Fruit fly (Drosophila melanogaster) whole organism, embryonic: Measurements from ENCODE around the gene CG13989.
A peak's percentile ranks its signal among the peaks of the same experiment; 100 is the strongest.

Experiments
- Asciz ChIP-seq: fragments of 200-800 bp; sonication (Bioruptor generic); optimal IDR thresholded peaks from 2 replicates; lab custom pipeline; 2017; ENCODE audit warnings: missing biosample characterization, mild to moderate bottlenecking, missing genetic modification characterization, missing genetic modification reagents
- Atf3 ChIP-seq: fragments of 200-800 bp; sonication (Bioruptor generic); optimal IDR thresholded peaks from 3 replicates; lab custom pipeline; 2016; ENCODE audit warnings: missing biosample characterization, missing genetic modification characterization
- Blimp-1 ChIP-seq: fragments of 200-800 bp; sonication (Bioruptor generic); optimal IDR thresholded peaks from 3 replicates; lab custom pipeline; 2018; ENCODE audit warnings: missing biosample characterization, missing genetic modification characterization, mild to moderate bottlenecking, moderate library complexity, missing genetic modification reagents
- CG10321 ChIP-seq: fragments of 200-800 bp; sonication (Bioruptor generic); IDR thresholded peaks from 2 replicates; pipeline ENCODE4 v1.3.6; 2022; ENCODE audit warnings: missing biosample characterization, missing genetic modification characterization
- CG10366 ChIP-seq: fragments of 200-800 bp; sonication (Bioruptor generic); IDR thresholded peaks from 2 replicates; pipeline ENCODE4 v1.3.6; 2022; ENCODE audit warnings: missing biosample characterization, missing genetic modification characterization
- CG11696 ChIP-seq: fragments of 200-800 bp; sonication (Bioruptor generic); IDR thresholded peaks from 2 replicates; pipeline ENCODE4 v1.3.6; 2022; ENCODE audit warnings: missing biosample characterization, missing genetic modification characterization
- CG15479 ChIP-seq: fragments of 200-800 bp; sonication (Bioruptor generic); optimal IDR thresholded peaks from 3 replicates; lab custom pipeline; 2019; ENCODE audit warnings: missing biosample characterization, mild to moderate bottlenecking, missing genetic modification characterization, moderate library complexity
- CG17328 ChIP-seq: fragments of 200-800 bp; sonication (Bioruptor generic); IDR thresholded peaks from 2 replicates; pipeline ENCODE4 v1.3.6; 2022; ENCODE audit warnings: missing biosample characterization, missing genetic modification characterization
- CG17829 ChIP-seq: fragments of 200-800 bp; optimal IDR thresholded peaks from 2 replicates; lab custom pipeline; 2019; ENCODE audit warnings: missing biosample characterization, mild to moderate bottlenecking, missing genetic modification characterization, moderate library complexity
- CG2129 ChIP-seq: fragments of 200-800 bp; sonication (Bioruptor generic); IDR thresholded peaks from 2 replicates; pipeline ENCODE4 v1.3.6; 2022; ENCODE audit warnings: missing biosample characterization, missing genetic modification characterization; ENCODE audit not compliant: partially characterized antibody
- CG2199 ChIP-seq: fragments of 200-800 bp; sonication (Bioruptor generic); IDR thresholded peaks from 3 replicates; pipeline ENCODE4 v1.3.6; 2022; ENCODE audit warnings: missing biosample characterization, missing genetic modification characterization
- CG2889 ChIP-seq: fragments of 200-800 bp; sonication (Bioruptor generic); IDR thresholded peaks from 3 replicates; pipeline ENCODE4 v1.3.6; 2022; ENCODE audit warnings: missing biosample characterization, missing genetic modification characterization
- CG30403 ChIP-seq: fragments of 200-800 bp; sonication (Bioruptor generic); optimal IDR thresholded peaks from 3 replicates; lab custom pipeline; 2016; ENCODE audit warnings: missing biosample characterization, missing genetic modification characterization
- CG31365 ChIP-seq: fragments of 200-800 bp; sonication (Bioruptor generic); optimal IDR thresholded peaks from 2 replicates; lab custom pipeline; 2018; ENCODE audit warnings: missing biosample characterization, mild to moderate bottlenecking, missing genetic modification characterization
- CG32767 ChIP-seq: fragments of 200-800 bp; sonication (Bioruptor generic); IDR thresholded peaks from 2 replicates; pipeline ENCODE4 v1.3.6; 2022; ENCODE audit warnings: missing biosample characterization, missing genetic modification characterization
- CG33213 ChIP-seq: fragments of 200-800 bp; sonication (Bioruptor generic); optimal IDR thresholded peaks from 3 replicates; lab custom pipeline; 2016; ENCODE audit warnings: missing biosample characterization, missing genetic modification characterization
- CG3726 ChIP-seq: fragments of 200-800 bp; sonication (Bioruptor generic); IDR thresholded peaks from 3 replicates; pipeline ENCODE4, ENCODE4 v1.3.6; 2022; ENCODE audit warnings: missing biosample characterization, missing genetic modification characterization
- CG43689 ChIP-seq: fragments of 200-800 bp; sonication (Bioruptor generic); IDR thresholded peaks from 2 replicates; pipeline ENCODE4 v1.3.6; 2022; ENCODE audit warnings: missing biosample characterization, missing genetic modification characterization
- CG6765 ChIP-seq: fragments of 200-800 bp; sonication (Bioruptor generic); optimal IDR thresholded peaks from 3 replicates; lab custom pipeline; 2017; ENCODE audit warnings: missing biosample characterization, mild to moderate bottlenecking, missing genetic modification characterization
- CG7963 ChIP-seq: fragments of 200-800 bp; sonication (Bioruptor generic); IDR thresholded peaks from 3 replicates; pipeline ENCODE4 v1.3.6; 2022; ENCODE audit warnings: missing biosample characterization, missing genetic modification characterization; ENCODE audit not compliant: partially characterized antibody
- CG7987 ChIP-seq: fragments of 200-800 bp; sonication (Bioruptor generic); optimal IDR thresholded peaks from 2 replicates; lab custom pipeline; 2018; ENCODE audit warnings: missing biosample characterization, mild to moderate bottlenecking, missing genetic modification characterization, moderate library complexity
- CG9797 ChIP-seq: fragments of 200-800 bp; sonication (Bioruptor generic); optimal IDR thresholded peaks from 3 replicates; lab custom pipeline; 2018; ENCODE audit warnings: missing biosample characterization, mild to moderate bottlenecking, missing genetic modification characterization
- H15 ChIP-seq: fragments of 200-800 bp; sonication (Bioruptor generic); IDR thresholded peaks from 3 replicates; pipeline ENCODE4 v1.3.6; 2022; ENCODE audit warnings: missing biosample characterization, missing genetic modification characterization
- Hr51 ChIP-seq, 2 experiments: fragments of 200-800 bp; sonication (Bioruptor generic); optimal IDR thresholded peaks; 2 replicates in 1 of 2; 3 replicates in 1 of 2; lab custom pipeline; 2016 to 2018; ENCODE audit warnings: missing biosample characterization in 2 of 2, missing genetic modification characterization in 2 of 2, mild to moderate bottlenecking in 1 of 2, moderate library complexity in 1 of 2
- NC2α ChIP-seq: fragments of 200-800 bp; sonication (Bioruptor generic); optimal IDR thresholded peaks from 2 replicates; lab custom pipeline; 2016; ENCODE audit warnings: missing biosample characterization, missing genetic modification characterization
- PHDP ChIP-seq: fragments of 200-800 bp; sonication (Bioruptor generic); optimal IDR thresholded peaks from 3 replicates; lab custom pipeline; 2018; ENCODE audit warnings: missing biosample characterization, mild to moderate bottlenecking, missing genetic modification characterization, moderate library complexity
- Poxn ChIP-seq: fragments of 200-800 bp; sonication (Bioruptor generic); IDR thresholded peaks from 2 replicates; pipeline ENCODE4 v1.3.6; 2022; ENCODE audit warnings: missing biosample characterization, missing genetic modification characterization
- Ravus ChIP-seq: fragments of 200-800 bp; sonication (Bioruptor generic); IDR thresholded peaks from 2 replicates; pipeline ENCODE4 v1.3.6; 2022; ENCODE audit warnings: missing biosample characterization, missing genetic modification characterization
- Vsx1 ChIP-seq: fragments of 200-800 bp; sonication (Bioruptor generic); optimal IDR thresholded peaks from 2 replicates; lab custom pipeline; 2017; ENCODE audit warnings: missing biosample characterization, mild to moderate bottlenecking, missing genetic modification characterization, missing genetic modification reagents
- ab ChIP-seq: fragments of 200-800 bp; sonication (Bioruptor generic); optimal IDR thresholded peaks from 2 replicates; lab custom pipeline; 2016; ENCODE audit warnings: missing biosample characterization, missing genetic modification characterization
- ci ChIP-seq: fragments of 200-800 bp; sonication (Bioruptor generic); IDR thresholded peaks from 3 replicates; pipeline ENCODE4 v1.3.6; 2022; ENCODE audit warnings: missing biosample characterization, missing genetic modification characterization
- corto ChIP-seq: fragments of 200-800 bp; sonication (Bioruptor generic); optimal IDR thresholded peaks from 2 replicates; lab custom pipeline; 2016; ENCODE audit warnings: missing biosample characterization, mild to moderate bottlenecking, missing genetic modification characterization, moderate library complexity
- dan ChIP-seq: fragments of 200-800 bp; sonication (Bioruptor generic); IDR thresholded peaks from 2 replicates; pipeline ENCODE4 v1.3.6; 2022; ENCODE audit warnings: missing biosample characterization, missing genetic modification characterization
- dmrt99B ChIP-seq: fragments of 200-800 bp; sonication (Bioruptor generic); optimal IDR thresholded peaks from 2 replicates; lab custom pipeline; 2018; ENCODE audit warnings: missing biosample characterization, mild to moderate bottlenecking, missing genetic modification characterization, moderate library complexity
- emc ChIP-seq: fragments of 200-800 bp; sonication (Bioruptor generic); optimal IDR thresholded peaks from 2 replicates; lab custom pipeline; 2016; ENCODE audit warnings: missing biosample characterization, missing genetic modification characterization
- ewg ChIP-seq: fragments of 200-800 bp; sonication (Bioruptor generic); optimal IDR thresholded peaks from 3 replicates; lab custom pipeline; 2017; ENCODE audit warnings: mild to moderate bottlenecking, missing biosample characterization, missing genetic modification reagents, missing genetic modification characterization
- eyg ChIP-seq: fragments of 200-800 bp; sonication (Bioruptor generic); optimal IDR thresholded peaks from 3 replicates; lab custom pipeline; 2016; ENCODE audit warnings: missing biosample characterization, missing genetic modification characterization
- gsb ChIP-seq: fragments of 200-800 bp; sonication (Bioruptor generic); IDR thresholded peaks from 2 replicates; pipeline ENCODE4 v1.3.6; 2022; ENCODE audit warnings: missing biosample characterization, missing genetic modification characterization
- her ChIP-seq: fragments of 200-800 bp; sonication (Bioruptor generic); optimal IDR thresholded peaks from 2 replicates; lab custom pipeline; 2016; ENCODE audit warnings: missing biosample characterization, missing genetic modification characterization
- hkb ChIP-seq, 2 experiments: fragments of 200-800 bp in 1 of 2; fragments of >200 bp in 1 of 2; sonication (Bioruptor generic) in 1 of 2; IDR thresholded peaks in 1 of 2; optimal IDR thresholded peaks in 1 of 2; 2 replicates each; pipeline versions ENCODE4 v1.3.6 to Lab custom; 2017 to 2022; ENCODE audit warnings: missing biosample characterization in 1 of 2, missing genetic modification characterization in 1 of 2
- knrl ChIP-seq: fragments of 200-800 bp; sonication (Bioruptor generic); IDR thresholded peaks from 3 replicates; pipeline ENCODE4 v1.3.6; 2022; ENCODE audit warnings: missing biosample characterization, missing genetic modification characterization; ENCODE audit not compliant: partially characterized antibody
- luna ChIP-seq: fragments of 200-800 bp; sonication (Bioruptor generic); optimal IDR thresholded peaks from 2 replicates; lab custom pipeline; 2016; ENCODE audit warnings: missing biosample characterization, missing genetic modification characterization
- p53 ChIP-seq: fragments of 200-800 bp; sonication (Bioruptor generic); optimal IDR thresholded peaks from 2 replicates; lab custom pipeline; 2016; ENCODE audit warnings: missing biosample characterization, missing genetic modification characterization
- pfk ChIP-seq: fragments of 200-800 bp; sonication (Bioruptor generic); optimal IDR thresholded peaks from 2 replicates; lab custom pipeline; 2018; ENCODE audit warnings: missing biosample characterization, mild to moderate bottlenecking, missing genetic modification characterization, moderate library complexity
- ro ChIP-seq: fragments of 200-800 bp; sonication (Bioruptor generic); IDR thresholded peaks from 2 replicates; pipeline ENCODE4 v1.3.6; 2022; ENCODE audit warnings: missing biosample characterization, missing genetic modification characterization
- sens ChIP-seq: fragments of 200-800 bp; sonication (Bioruptor generic); peaks from one replicate; lab custom pipeline; 2016; ENCODE audit warnings: missing biosample characterization, missing genetic modification characterization
- tna ChIP-seq: fragments of 200-800 bp; sonication (Bioruptor generic); IDR thresholded peaks from 2 replicates; pipeline ENCODE4 v1.3.6; 2022; ENCODE audit warnings: missing biosample characterization, missing genetic modification characterization; ENCODE audit not compliant: partially characterized antibody
- wor ChIP-seq: fragments of 200-800 bp; sonication (Bioruptor generic); IDR thresholded peaks from 2 replicates; pipeline ENCODE4 v1.3.6; 2022; ENCODE audit warnings: missing biosample characterization, missing genetic modification characterization

The CG13989 gene

dm6 chr2L:6178740-6179633, 18.8 kb downstream of the CG13989 start, which contains the start of gene smal (continued):
- TF ChIP-seq CG33213 (GFP tag; lab: Kevin White, UChicago): peak; percentile 31
- TF ChIP-seq Hr51 (GFP tag; optimal IDR thresholded peaks at IDR 0.05; lab: Kevin White, UChicago): peak in 1 of 2 experiments; percentile 34
- no peak for TF ChIP-seq corto (GFP tag; lab: Kevin White, UChicago)
- no peak for TF ChIP-seq CG30403 (GFP tag; lab: Kevin White, UChicago)
- no peak for TF ChIP-seq Ravus (GFP tag; lab: Robert Waterston, UW)
- no peak for TF ChIP-seq p53 (GFP tag; lab: Kevin White, UChicago)
- TF ChIP-seq CG15479 (GFP tag; lab: Kevin White, UChicago): peak; percentile 91
- TF ChIP-seq gsb: no peak
- TF ChIP-seq ro (GFP tag; lab: Robert Waterston, UW): no peak
- no peak for TF ChIP-seq CG43689 (GFP tag; lab: Robert Waterston, UW)
- no peak for TF ChIP-seq ab (GFP tag; lab: Kevin White, UChicago)
- TF ChIP-seq CG11696 (GFP tag; lab: Robert Waterston, UW): 0 out of 2 replicates have a peak, but pooled peaks have one; percentile 30
- TF ChIP-seq CG2889 (GFP tag; lab: Robert Waterston, UW): no peak
- TF ChIP-seq dan (GFP tag; lab: Robert Waterston, UW): no peak
- no peak for TF ChIP-seq pfk (GFP tag; lab: Kevin White, UChicago)
- no peak for TF ChIP-seq CG32767
- no peak for TF ChIP-seq wor
- TF ChIP-seq Asciz: no peak
- no peak for TF ChIP-seq CG10321 (GFP tag; lab: Robert Waterston, UW)
- TF ChIP-seq CG31365 (tag; lab: Kevin White, UChicago): no peak
- no peak for TF ChIP-seq luna (GFP tag; lab: Kevin White, UChicago)
- no peak for TF ChIP-seq Poxn (GFP tag; lab: Robert Waterston, UW)
- no peak for TF ChIP-seq hkb (optimal IDR thresholded peaks at IDR 0.05; lab: Kevin White, UChicago)
- peak; percentile 48 for TF ChIP-seq hkb (GFP tag; IDR thresholded peaks at IDR 0.05; lab: Robert Waterston, UW)
- TF ChIP-seq her: peak; percentile 20
- peak; percentile 9 for TF ChIP-seq dmrt99B (tag; lab: Kevin White, UChicago)
- TF ChIP-seq Atf3 (GFP tag; lab: Kevin White, UChicago): no peak
- no peak for TF ChIP-seq NC2α (GFP tag; lab: Kevin White, UChicago)
- no peak for TF ChIP-seq CG10366 (GFP tag; lab: Robert Waterston, UW)
- peak; percentile 5 for TF ChIP-seq CG6765 (GFP tag; lab: Kevin White, UChicago)
- TF ChIP-seq emc (GFP tag; lab: Kevin White, UChicago): no peak
- TF ChIP-seq CG2199 (GFP tag; lab: Robert Waterston, UW): peak; percentile 90
- peak; percentile 56 for TF ChIP-seq CG7963 (GFP tag; lab: Robert Waterston, UW)
- TF ChIP-seq Vsx1 (GFP tag; lab: Kevin White, UChicago): no peak
- TF ChIP-seq CG7987: peak; percentile 35
- TF ChIP-seq Blimp-1 (GFP tag; lab: Kevin White, UChicago): no peak
- TF ChIP-seq PHDP (tag; lab: Kevin White, UChicago): peak; percentile 2
- peak; percentile 86 for TF ChIP-seq sens (GFP tag; lab: Kevin White, UChicago)
- no peak for TF ChIP-seq CG9797 (GFP tag; lab: Kevin White, UChicago)
- TF ChIP-seq CG3726: no peak
- TF ChIP-seq CG17829 (tag; lab: Kevin White, UChicago): peak; percentile 54
- TF ChIP-seq H15 (GFP tag; lab: Robert Waterston, UW): no peak
- peak; percentile 82 for TF ChIP-seq ci
- 0 out of 3 replicates have a peak, but pooled peaks have one; percentile 30 for TF ChIP-seq knrl
- no peak for TF ChIP-seq ewg
- peak; percentile 28; the same call in 1 of the 2 replicates for TF ChIP-seq CG17328 (GFP tag; lab: Robert Waterston, UW)
- TF ChIP-seq tna (GFP tag; lab: Robert Waterston, UW): 0 out of 2 replicates have a peak, but pooled peaks have one; percentile 48
- TF ChIP-seq eyg: no peak
- TF ChIP-seq CG2129: no peak
